Worm (Caenorhabditis elegans): ENCODE measurements around the gene srh-147.
"Not testable (repeated sequence)": the region's sequence is repeated elsewhere in the genome, so short reads cannot be mapped to it uniquely, and the experiment has no call there.

DNA sequence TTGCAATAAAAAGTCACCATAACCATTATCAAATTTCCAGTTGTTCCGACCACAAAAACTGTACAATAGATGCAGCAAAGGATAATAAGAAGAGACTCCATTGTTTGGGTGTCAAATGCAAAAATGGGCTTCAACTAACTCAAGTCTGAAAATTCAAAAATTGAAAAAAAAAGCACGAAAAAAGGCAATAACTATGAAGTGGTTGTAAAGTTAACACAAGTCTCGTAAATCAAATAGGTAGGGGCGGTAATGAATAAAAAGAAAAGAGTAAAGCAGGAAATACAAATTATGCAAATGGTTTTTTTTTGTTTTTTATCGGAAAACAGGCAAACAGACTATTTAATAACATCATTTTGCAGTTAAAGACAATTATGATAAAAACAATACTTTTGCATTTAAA is 42.7 kb downstream of the srh-147 start, which contains the start of gene srsx-38:
- TF ChIP-seq klf-2 (GFP tag; conservative IDR thresholded peaks at IDR 0.05); cog-1 (tag; optimal IDR thresholded peaks at IDR 0.05); ref-1 (GFP tag; conservative IDR thresholded peaks at IDR 0.05); flt-1 (GFP tag; IDR thresholded peaks at IDR 0.05); med-1 (GFP tag; optimal IDR thresholded peaks at IDR 0.05; ENCODE audit: insufficient read depth): not testable (repeated sequence)
